Worm (Caenorhabditis elegans) whole organism, L4/young adult: Measurements from ENCODE around the gene ZK742.4.

ENCODE experiments used
- W03F9.2 ChIP-seq: fragments of 150-350 bp; optimal IDR thresholded peaks from 2 replicates; lab custom pipeline; 2014; ENCODE audit warnings: missing biosample characterization, missing genetic modification characterization
- dao-5 ChIP-seq: sonication (generic microtip); optimal IDR thresholded peaks from 2 replicates; lab custom pipeline; 2016; ENCODE audit warnings: missing genotype, missing genetic modification characterization, moderate library complexity, missing compliant biosample characterization
- him-1 ChIP-seq: sonication (generic microtip); optimal IDR thresholded peaks from 2 replicates; lab custom pipeline; 2016; ENCODE audit warnings: missing genotype, missing genetic modification reagents, missing genetic modification characterization, missing compliant biosample characterization

- no peak for TF ChIP-seq him-1 (tag; lab: Kevin White, UChicago)
- no peak for TF ChIP-seq dao-5
- no peak for TF ChIP-seq W03F9.2 (tag; lab: Kevin White, UChicago)
Observed at ce11 chrV:7839485-7839884, 27.9 kb upstream of the ZK742.4 start, which contains the start of gene C37C3.12.
